Worm (Caenorhabditis elegans) whole organism, L4/young adult: Measurements from ENCODE around the gene F54E4.3.

Experiments
- W03F9.2 ChIP-seq: fragments of 150-350 bp; optimal IDR thresholded peaks from 2 replicates; lab custom pipeline; 2014; ENCODE audit warnings: missing biosample characterization, missing genetic modification characterization
- dao-5 ChIP-seq: sonication (generic microtip); optimal IDR thresholded peaks from 2 replicates; lab custom pipeline; 2016; ENCODE audit warnings: missing genotype, missing genetic modification characterization, moderate library complexity, missing compliant biosample characterization
- him-1 ChIP-seq: sonication (generic microtip); optimal IDR thresholded peaks from 2 replicates; lab custom pipeline; 2016; ENCODE audit warnings: missing genotype, missing genetic modification reagents, missing genetic modification characterization, missing compliant biosample characterization

F54E4.3 gene

ce11 chrX:14636157-14636556 lies at the start of gene F54E4.3:
TSS of gene F54E4.3 (minus strand) at chrX:14636421.
- no peak for TF ChIP-seq dao-5 (tag; lab: Kevin White, UChicago)
- no peak for TF ChIP-seq him-1 (tag; lab: Kevin White, UChicago)
- no peak for TF ChIP-seq W03F9.2 (tag; lab: Kevin White, UChicago)

DNA sequence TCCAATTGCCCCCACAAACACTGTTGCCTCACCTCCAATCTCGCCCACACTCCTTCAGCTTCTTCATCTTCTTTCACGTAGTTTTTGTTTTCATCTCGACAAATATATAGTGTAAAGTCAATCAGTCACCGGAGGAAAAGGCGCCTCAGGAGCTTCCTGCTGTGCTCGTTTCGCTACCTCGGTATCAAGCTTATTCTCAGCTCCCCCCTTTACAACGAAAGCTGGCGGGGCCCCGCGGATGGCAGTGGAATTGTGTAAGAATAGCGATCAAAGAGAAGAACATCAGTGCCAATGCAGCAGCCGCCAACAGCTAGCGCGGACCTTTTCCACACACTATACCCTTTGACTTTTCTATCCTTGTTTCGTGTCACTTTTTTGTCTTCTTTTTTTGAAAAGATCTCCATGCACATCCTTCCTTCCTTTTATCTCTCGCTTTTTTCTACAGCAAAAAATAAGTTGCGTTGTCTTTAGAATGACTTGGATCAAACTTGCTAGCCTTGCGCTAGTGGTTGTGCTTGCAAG lies 48.2 kb upstream of the F54E4.3 start, which contains the start of gene csq-1:
Gene csq-1 (plus strand): TSS at position 472 of the 522 bp plus-strand sequence.
- no peak for TF ChIP-seq him-1 (tag; lab: Kevin White, UChicago)
- no peak for TF ChIP-seq dao-5 (tag; lab: Kevin White, UChicago)
- no peak for TF ChIP-seq W03F9.2 (tag; lab: Kevin White, UChicago)

ce11 chrX:14680474-14680873 lies 44.3 kb upstream of the F54E4.3 start:
- TF ChIP-seq him-1 (tag; lab: Kevin White, UChicago) (no peak), dao-5 (tag; lab: Kevin White, UChicago) (no peak), W03F9.2 (tag; lab: Kevin White, UChicago) (no peak)

DNA sequence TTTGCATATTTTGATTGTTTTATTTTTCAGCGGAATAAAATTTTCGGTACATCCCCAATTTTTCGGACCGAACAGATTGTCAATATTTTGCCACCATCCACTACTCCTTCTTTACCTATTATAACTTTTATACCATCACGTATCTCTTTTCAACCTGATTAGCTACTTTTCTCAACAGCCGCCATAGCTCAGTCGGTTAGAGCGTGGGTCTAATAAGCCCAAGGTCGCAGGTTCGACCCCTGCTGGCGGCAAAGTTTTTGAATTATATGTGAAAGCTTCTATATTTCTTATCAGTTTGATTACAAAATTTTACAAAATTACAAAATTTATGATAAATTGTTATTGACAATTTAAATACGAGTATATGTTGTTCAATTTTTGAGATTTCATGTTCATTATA lies 42.8 kb upstream of the F54E4.3 start:
- no peak for TF ChIP-seq W03F9.2 (tag; lab: Kevin White, UChicago)
- TF ChIP-seq dao-5 (tag; lab: Kevin White, UChicago), result no peak
- no peak for TF ChIP-seq him-1 (tag; lab: Kevin White, UChicago)

ce11 chrX:14674028-14674427 lies 37.8 kb upstream of the F54E4.3 start, which contains the start of gene slt-1:
TSS of gene slt-1 (plus strand) at chrX:14674328.
- TF ChIP-seq W03F9.2 (tag; lab: Kevin White, UChicago) (no peak), him-1 (tag; lab: Kevin White, UChicago) (no peak)

DNA sequence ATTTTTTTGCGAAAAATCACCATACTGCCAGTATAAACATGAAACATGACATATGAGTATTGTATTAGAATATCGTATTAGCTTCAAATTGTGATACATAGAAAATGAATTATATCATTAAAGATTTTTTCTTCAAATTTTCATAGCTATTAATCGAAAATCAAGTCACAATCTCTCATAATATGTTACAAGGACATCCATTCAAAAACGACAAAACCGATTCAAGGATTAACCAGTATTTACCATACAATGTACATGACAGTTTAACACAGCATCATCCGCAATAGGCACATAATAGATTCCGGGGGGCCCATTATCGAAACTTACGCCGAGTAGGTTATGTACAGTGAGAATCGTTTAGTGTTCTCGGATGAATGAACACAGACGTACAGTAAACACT lies 35.1 kb upstream of the F54E4.3 start:
- TF ChIP-seq him-1 (tag; lab: Kevin White, UChicago) (no peak), W03F9.2 (tag; lab: Kevin White, UChicago) (no peak), dao-5 (tag; lab: Kevin White, UChicago) (no peak)

ce11 chrX:14664028-14664427 lies 27.8 kb upstream of the F54E4.3 start, which contains the start of gene C26G2.2:
TSS of gene C26G2.2 (plus strand) at chrX:14664328.
- TF ChIP-seq dao-5 (tag; lab: Kevin White, UChicago), result no peak

- TF ChIP-seq W03F9.2 (tag; lab: Kevin White, UChicago) (no peak), him-1 (tag; lab: Kevin White, UChicago) (no peak), dao-5 (tag; lab: Kevin White, UChicago) (no peak)
Observed at ce11 chrX:14662460-14662859, 26.2 kb upstream of the F54E4.3 start.

ce11 chrX:14661918-14662317 lies 25.7 kb upstream of the F54E4.3 start:
- TF ChIP-seq him-1 (tag; lab: Kevin White, UChicago) (no peak), W03F9.2 (tag; lab: Kevin White, UChicago) (no peak), dao-5 (tag; lab: Kevin White, UChicago) (no peak)

ce11 chrX:14659454-14659853 lies 23.2 kb upstream of the F54E4.3 start:
- TF ChIP-seq W03F9.2 (tag; lab: Kevin White, UChicago), result no peak
- TF ChIP-seq him-1 (tag; lab: Kevin White, UChicago), result no peak
- TF ChIP-seq dao-5 (tag; lab: Kevin White, UChicago), result no peak

- TF ChIP-seq him-1 (tag; lab: Kevin White, UChicago), result no peak
- no peak for TF ChIP-seq dao-5 (tag; lab: Kevin White, UChicago)
- TF ChIP-seq W03F9.2 (tag; lab: Kevin White, UChicago), result no peak
Observed at ce11 chrX:14657445-14657844, 21.2 kb upstream of the F54E4.3 start.

DNA sequence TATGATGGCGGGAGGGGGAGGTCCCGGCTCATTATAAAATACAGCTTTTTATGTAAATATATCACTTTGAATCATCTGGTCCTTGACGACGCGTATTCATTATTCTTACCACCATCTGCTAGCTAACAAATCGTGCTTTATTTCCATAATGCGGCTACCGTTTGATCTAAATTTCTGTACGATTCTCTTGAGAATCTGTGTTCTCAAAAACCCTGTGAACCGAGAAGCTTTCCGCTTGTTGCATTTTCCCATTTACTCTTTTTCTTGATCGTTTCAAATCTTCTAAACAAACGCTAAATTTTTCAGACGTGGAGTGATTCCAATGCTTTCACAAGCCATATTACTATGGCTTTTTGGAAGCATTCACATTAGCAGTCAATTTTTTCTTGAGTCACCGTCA lies 18.4 kb upstream of the F54E4.3 start, which contains the start of gene syg-2:
Gene syg-2 (plus strand): TSS at position 301 of the 400 bp plus-strand sequence.
- TF ChIP-seq W03F9.2 (tag; lab: Kevin White, UChicago), result no peak
- TF ChIP-seq dao-5 (tag; lab: Kevin White, UChicago), result no peak
- no peak for TF ChIP-seq him-1 (tag; lab: Kevin White, UChicago)

DNA sequence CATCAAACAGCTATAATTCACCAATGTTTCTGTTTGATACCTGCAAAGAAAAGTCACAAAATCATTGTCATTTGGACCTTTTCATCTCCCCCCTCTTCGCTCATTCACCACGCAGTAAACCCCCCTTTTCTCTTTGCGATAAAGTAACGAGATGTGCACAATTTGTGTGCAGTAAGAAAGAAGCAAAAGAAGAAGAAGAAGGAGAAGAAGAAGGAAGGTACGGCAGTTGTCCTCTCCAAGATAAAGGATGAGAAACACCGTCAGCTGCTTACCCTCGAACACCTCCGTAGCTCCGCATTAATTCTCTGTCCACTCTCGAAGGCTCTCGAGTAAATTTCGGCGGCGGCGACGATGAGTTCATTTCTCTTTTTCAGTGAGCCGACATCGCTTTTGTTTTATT lies 17.3 kb upstream of the F54E4.3 start:
- TF ChIP-seq him-1 (tag; lab: Kevin White, UChicago) (no peak), dao-5 (tag; lab: Kevin White, UChicago) (no peak), W03F9.2 (tag; lab: Kevin White, UChicago) (no peak)

ce11 chrX:14652058-14652457 lies 15.8 kb upstream of the F54E4.3 start:
- no peak for TF ChIP-seq dao-5 (tag; lab: Kevin White, UChicago)
- TF ChIP-seq him-1 (tag; lab: Kevin White, UChicago), result no peak
- TF ChIP-seq W03F9.2 (tag; lab: Kevin White, UChicago), result no peak
